Fruit fly (Drosophila melanogaster): ENCODE results near the gene Npc2d.

- TF ChIP-seq maf-S (GFP tag; optimal IDR thresholded peaks at IDR 0.05) (no peak), CG8924 (tag; optimal IDR thresholded peaks at IDR 0.05) (no peak), CG15269 (tag; optimal IDR thresholded peaks at IDR 0.05) (no peak), Kr (GFP tag; optimal IDR thresholded peaks at IDR 0.05) (no peak), Nf-YC (tag; optimal IDR thresholded peaks at IDR 0.05) (no peak), CG17328 (GFP tag; IDR thresholded peaks at IDR 0.05) (no peak), wor (GFP tag; IDR thresholded peaks at IDR 0.05) (no peak), CTCF (GFP tag; optimal IDR thresholded peaks at IDR 0.05) (no peak), CG13424 (tag; optimal IDR thresholded peaks at IDR 0.05) (no peak), Hr3 (GFP tag; optimal IDR thresholded peaks at IDR 0.05) (no peak), CG8944 (GFP tag; optimal IDR thresholded peaks at IDR 0.05) (no peak), CG11456 (GFP tag; IDR thresholded peaks at IDR 0.05) (no peak)
Observed at dm6 chr3R:10078468-10079143, 22.7 kb upstream of the Npc2d start.
